Worm (Caenorhabditis elegans) whole organism, L1 larva: ENCODE measurements around the gene AH9.6.

Experiments used
- ama-1 ChIP-seq: fragments of 150-350 bp; optimal IDR thresholded peaks from 2 replicates; lab custom pipeline; 2014
- elt-2 ChIP-seq: sonication (generic microtip); optimal IDR thresholded peaks from 2 replicates; lab custom pipeline; 2016; ENCODE audit warnings: missing genetic modification characterization, mild to moderate bottlenecking, inconsistent platforms, missing compliant biosample characterization, missing genetic modification reagents
- jun-1 ChIP-seq: fragments of 150-350 bp; optimal IDR thresholded peaks from 2 replicates; lab custom pipeline; 2014; ENCODE audit warnings: missing biosample characterization, missing genetic modification reagents, missing genetic modification characterization
- lin-13 ChIP-seq: fragments of 150-350 bp; optimal IDR thresholded peaks from 2 replicates; lab custom pipeline; 2014; ENCODE audit warnings: missing biosample characterization, missing genetic modification reagents, missing genetic modification characterization
- mep-1 ChIP-seq: fragments of 150-350 bp; optimal IDR thresholded peaks from 2 replicates; lab custom pipeline; 2014; ENCODE audit warnings: missing biosample characterization, missing genetic modification characterization
- nhr-84 ChIP-seq: sonication (generic microtip); optimal IDR thresholded peaks from 2 replicates; lab custom pipeline; 2017; ENCODE audit warnings: missing biosample characterization, missing genetic modification characterization
- pag-3 ChIP-seq: sonication (generic microtip); optimal IDR thresholded peaks from 2 replicates; lab custom pipeline; 2017; ENCODE audit warnings: missing genetic modification characterization, mild to moderate bottlenecking, missing compliant biosample characterization, antibody characterized with exemption, borderline replicate concordance; ENCODE audit not compliant: insufficient read depth
- pqm-1 ChIP-seq: sonication (generic microtip); optimal IDR thresholded peaks from 3 replicates; lab custom pipeline; 2017; ENCODE audit warnings: missing biosample characterization, missing genetic modification characterization
- rnt-1 ChIP-seq: sonication (generic microtip); optimal IDR thresholded peaks from 2 replicates; lab custom pipeline; 2016; ENCODE audit warnings: mild to moderate bottlenecking, missing genetic modification characterization, moderate library complexity, missing compliant biosample characterization
- unc-62 ChIP-seq: fragments of 150-350 bp; optimal IDR thresholded peaks from 2 replicates; lab custom pipeline; 2014; ENCODE audit warnings: missing biosample characterization, missing genetic modification reagents, missing genetic modification characterization

- no peak for TF ChIP-seq pag-3 (tag; lab: Kevin White, UChicago)
- no peak for TF ChIP-seq pqm-1
- no peak for TF ChIP-seq rnt-1 (tag; lab: Kevin White, UChicago)
- TF ChIP-seq unc-62, result no peak
- no peak for TF ChIP-seq nhr-84 (tag; lab: Kevin White, UChicago)
- no peak for TF ChIP-seq jun-1 (tag; lab: Kevin White, UChicago)
- TF ChIP-seq mep-1 (tag; lab: Kevin White, UChicago), result no peak
- no peak for TF ChIP-seq elt-2 (tag; lab: Kevin White, UChicago)
- TF ChIP-seq lin-13, result no peak
- no peak for TF ChIP-seq ama-1 (lab: Kevin White, UChicago)
Measured at ce11 chrX:2274237-2274636, 6.3 kb upstream of the AH9.6 start, which contains the start of gene AH9.4.
